Worm (Caenorhabditis elegans) whole organism, L2 larva: ENCODE results near the gene bmk-1.

Experiments
- ceh-82 ChIP-seq: fragments of 150-350 bp; optimal IDR thresholded peaks from 2 replicates; lab custom pipeline; 2014; ENCODE audit warnings: missing biosample characterization, missing genetic modification characterization
- nhr-23 ChIP-seq: fragments of 150-350 bp; optimal IDR thresholded peaks from 2 replicates; lab custom pipeline; 2014; ENCODE audit warnings: missing biosample characterization, missing genetic modification reagents, missing genetic modification characterization

ce11 chrV:14499074-14499864 is 42.5 kb upstream of the bmk-1 start:
- TF ChIP-seq ceh-82, result no peak
- TF ChIP-seq nhr-23 (tag; lab: Kevin White, UChicago), result no peak
